Worm (Caenorhabditis elegans) whole organism, L2 larva: ENCODE data around the gene lon-2.

Experiments used
- F13H6.1 ChIP-seq: sonication (generic microtip); optimal IDR thresholded peaks from 2 replicates; lab custom pipeline; 2016; ENCODE audit warnings: missing genetic modification characterization, missing compliant biosample characterization
- ZK546.5 ChIP-seq: sonication (generic microtip); optimal IDR thresholded peaks from 2 replicates; lab custom pipeline; 2017; ENCODE audit warnings: missing biosample characterization, missing genetic modification characterization
- aly-2 ChIP-seq: fragments of 150-350 bp; optimal IDR thresholded peaks from 2 replicates; lab custom pipeline; 2014; ENCODE audit warnings: missing biosample characterization, missing genetic modification characterization
- ama-1 ChIP-seq: fragments of 150-350 bp; optimal IDR thresholded peaks from 2 replicates; lab custom pipeline; 2018; ENCODE audit warnings: inconsistent platforms
- ceh-16 ChIP-seq: fragments of 150-350 bp; optimal IDR thresholded peaks from 2 replicates; lab custom pipeline; 2014; ENCODE audit warnings: missing biosample characterization, missing genetic modification characterization
- egl-27 ChIP-seq: sonication (generic microtip); optimal IDR thresholded peaks from 3 replicates; lab custom pipeline; 2017; ENCODE audit warnings: missing biosample characterization, missing genetic modification reagents, missing genetic modification characterization
- mdl-1 ChIP-seq, 2 experiments: fragments of 150-350 bp in 1 of 2; sonication (generic microtip) in 1 of 2; optimal IDR thresholded peaks; 2 replicates each; lab custom pipeline; 2017; ENCODE audit warnings: missing biosample characterization in 2 of 2, missing genetic modification characterization in 2 of 2
- nhr-11 ChIP-seq: fragments of 150-350 bp; optimal IDR thresholded peaks from 2 replicates; lab custom pipeline; 2014; ENCODE audit warnings: missing biosample characterization, missing genetic modification characterization
- nhr-25 ChIP-seq: fragments of 150-350 bp; sonication (generic microtip); optimal IDR thresholded peaks from 3 replicates; lab custom pipeline; 2014; ENCODE audit warnings: missing biosample characterization, missing genetic modification characterization
- nhr-6 ChIP-seq: fragments of 150-350 bp; optimal IDR thresholded peaks from 2 replicates; lab custom pipeline; 2014; ENCODE audit warnings: missing biosample characterization, missing genetic modification characterization
- skn-1 ChIP-seq: sonication (generic microtip); optimal IDR thresholded peaks from 2 replicates; lab custom pipeline; 2017; ENCODE audit warnings: missing biosample characterization, missing genetic modification characterization
- snpc-4 ChIP-seq: fragments of 150-350 bp; optimal IDR thresholded peaks from 2 replicates; lab custom pipeline; 2014; ENCODE audit warnings: missing biosample characterization, missing genetic modification characterization
- unc-39 ChIP-seq: fragments of 150-350 bp; optimal IDR thresholded peaks from 2 replicates; lab custom pipeline; 2014; ENCODE audit warnings: missing biosample characterization, missing genetic modification characterization
- zag-1 ChIP-seq: fragments of 150-350 bp; optimal IDR thresholded peaks from 2 replicates; lab custom pipeline; 2014; ENCODE audit warnings: missing biosample characterization, missing genetic modification characterization

DNA sequence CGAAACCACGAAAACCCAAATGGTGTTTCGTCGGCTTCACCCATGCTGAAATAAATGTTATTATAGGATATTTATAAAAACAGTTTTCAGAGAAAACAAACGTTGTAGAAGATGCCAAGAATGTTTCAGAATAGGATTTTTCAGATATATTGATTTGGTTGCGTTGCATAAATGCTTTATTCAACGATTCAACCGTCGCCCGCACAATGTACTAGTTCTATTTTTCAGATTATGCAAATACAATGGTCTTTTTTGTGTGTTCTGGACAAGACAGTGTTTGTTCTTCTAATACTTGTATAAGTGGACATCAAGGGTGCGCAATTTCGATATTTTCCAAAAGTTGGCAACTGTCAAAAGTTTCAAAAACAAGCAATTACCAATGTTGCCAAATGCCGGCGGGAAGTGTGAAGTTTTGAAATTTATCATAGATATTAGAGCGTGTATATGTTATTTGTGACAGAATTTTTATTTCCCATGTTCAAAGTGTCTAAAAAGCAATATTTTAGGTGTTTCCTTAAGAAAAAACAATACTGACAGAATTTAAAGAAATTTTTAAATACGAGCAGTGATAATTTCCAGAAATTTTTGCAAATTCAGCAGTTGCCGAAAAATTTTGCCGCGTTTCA is 57.6 kb downstream of the lon-2 start, which contains the start of gene K02G10.5:
- no peak for TF ChIP-seq ceh-16 (tag; lab: Kevin White, UChicago)
- no peak for TF ChIP-seq nhr-25 (tag; lab: Kevin White, UChicago)
- no peak for TF ChIP-seq skn-1 (tag; lab: Kevin White, UChicago)
- TF ChIP-seq F13H6.1 (tag; lab: Kevin White, UChicago), result no peak
- TF ChIP-seq mdl-1 (tag; optimal IDR thresholded peaks at IDR 0.05; lab: Kevin White, UChicago), result no peak
- no peak for TF ChIP-seq ZK546.5 (tag; lab: Kevin White, UChicago)
- no peak for TF ChIP-seq nhr-11 (tag; lab: Kevin White, UChicago)
- TF ChIP-seq zag-1 (tag; lab: Kevin White, UChicago), result no peak
- TF ChIP-seq aly-2 (tag; lab: Kevin White, UChicago), result no peak
- no peak for TF ChIP-seq egl-27
- TF ChIP-seq snpc-4, result no peak
- TF ChIP-seq unc-39 (tag; lab: Kevin White, UChicago), result no peak
- no peak for TF ChIP-seq ama-1
- TF ChIP-seq nhr-6, result no peak
